Worm (Caenorhabditis elegans) whole organism, L1 larva: ENCODE measurements around the gene Y53G8AL.4.

Experiments
- F16B12.6 ChIP-seq: fragments of 150-350 bp; optimal IDR thresholded peaks from 2 replicates; lab custom pipeline; 2014; ENCODE audit warnings: missing biosample characterization, missing genetic modification characterization
- aha-1 ChIP-seq: fragments of 150-350 bp; optimal IDR thresholded peaks from 2 replicates; lab custom pipeline; 2014; ENCODE audit warnings: missing biosample characterization, missing genetic modification characterization
- alr-1 ChIP-seq: fragments of 200-800 bp; sonication (Bioruptor generic); optimal IDR thresholded peaks from 2 replicates; lab custom pipeline; 2018; ENCODE audit warnings: borderline replicate concordance, mild to moderate bottlenecking, missing genetic modification characterization, missing compliant biosample characterization
- ama-1 ChIP-seq: fragments of 150-350 bp; optimal IDR thresholded peaks from 2 replicates; lab custom pipeline; 2014
- egl-27 ChIP-seq, 2 experiments: fragments of 150-350 bp in 1 of 2; sonication (generic microtip); optimal IDR thresholded peaks; 3 replicates each; lab custom pipeline; 2017 to 2018; ENCODE audit warnings: missing biosample characterization in 2 of 2, missing genetic modification characterization in 2 of 2, missing genetic modification reagents in 2 of 2
- elt-3 ChIP-seq, 6 experiments: fragments of 150-350 bp in 1 of 6; sonication (generic microtip); optimal IDR thresholded peaks; 2 replicates each; lab custom pipeline; 2017 to 2018; ENCODE audit warnings: missing biosample characterization in 6 of 6, missing genetic modification characterization in 6 of 6, inconsistent platforms in 1 of 6
- lin-14 ChIP-seq: fragments of 200-800 bp; sonication (Bioruptor generic); optimal IDR thresholded peaks from 2 replicates; lab custom pipeline; 2018; ENCODE audit warnings: mild to moderate bottlenecking, missing genetic modification characterization, moderate library complexity, missing compliant biosample characterization
- lin-39 ChIP-seq: fragments of 150-350 bp; optimal IDR thresholded peaks from 2 replicates; lab custom pipeline; 2014; ENCODE audit warnings: missing biosample characterization, missing genetic modification reagents, missing genetic modification characterization
- mab-9 ChIP-seq: fragments of 200-800 bp; sonication (Bioruptor generic); IDR thresholded peaks from 2 replicates; pipeline ENCODE4 v1.3.6; 2022; ENCODE audit warnings: missing genetic modification reagents, missing genetic modification characterization, missing compliant biosample characterization
- nhr-28 ChIP-seq: fragments of 150-350 bp; optimal IDR thresholded peaks from 2 replicates; lab custom pipeline; 2014; ENCODE audit warnings: missing biosample characterization, missing genetic modification characterization
- pag-3 ChIP-seq: sonication (generic microtip); optimal IDR thresholded peaks from 2 replicates; lab custom pipeline; 2017; ENCODE audit warnings: missing genetic modification characterization, mild to moderate bottlenecking, missing compliant biosample characterization, antibody characterized with exemption, borderline replicate concordance; ENCODE audit not compliant: insufficient read depth
- tbx-2 ChIP-seq: sonication (generic microtip); optimal IDR thresholded peaks from 2 replicates; lab custom pipeline; 2016; ENCODE audit warnings: missing genetic modification characterization, missing compliant biosample characterization
- unc-30 ChIP-seq: sonication (generic microtip); optimal IDR thresholded peaks from 2 replicates; lab custom pipeline; 2017; ENCODE audit warnings: missing biosample characterization, missing genetic modification characterization
- ztf-11 ChIP-seq, 2 experiments: sonication (generic microtip); optimal IDR thresholded peaks; 2 replicates each; lab custom pipeline; 2016 to 2017; ENCODE audit warnings: missing genetic modification characterization in 2 of 2, missing biosample characterization in 1 of 2, missing compliant biosample characterization in 1 of 2

- TF ChIP-seq lin-14 (GFP tag; lab: Kevin White, UChicago) (no peak), aha-1 (tag; lab: Kevin White, UChicago) (no peak), elt-3 (tag; optimal IDR thresholded peaks at IDR 0.05; lab: Kevin White, UChicago) (no peak), mab-9 (GFP tag; lab: Robert Waterston, UW) (no peak), tbx-2 (tag; lab: Kevin White, UChicago) (no peak), F16B12.6 (no peak), ama-1 (lab: Kevin White, UChicago) (no peak), ztf-11 (tag; optimal IDR thresholded peaks at IDR 0.05; lab: Kevin White, UChicago) (no peak), pag-3 (no peak), lin-39 (no peak), nhr-28 (tag; lab: Kevin White, UChicago) (no peak), alr-1 (no peak), unc-30 (tag; lab: Kevin White, UChicago) (no peak), egl-27 (tag; optimal IDR thresholded peaks at IDR 0.05; lab: Kevin White, UChicago) (no peak)
Measured at ce11 chrIII:3203589-3203988, 46.9 kb downstream of the Y53G8AL.4 start.
